Worm (Caenorhabditis elegans) whole organism, L4/young adult: ENCODE measurements around the gene F49C5.12.

ENCODE experiments used
- W03F9.2 ChIP-seq: fragments of 150-350 bp; optimal IDR thresholded peaks from 2 replicates; lab custom pipeline; 2014; ENCODE audit warnings: missing biosample characterization, missing genetic modification characterization
- dao-5 ChIP-seq: sonication (generic microtip); optimal IDR thresholded peaks from 2 replicates; lab custom pipeline; 2016; ENCODE audit warnings: missing genotype, missing genetic modification characterization, moderate library complexity, missing compliant biosample characterization
- him-1 ChIP-seq: sonication (generic microtip); optimal IDR thresholded peaks from 2 replicates; lab custom pipeline; 2016; ENCODE audit warnings: missing genotype, missing genetic modification reagents, missing genetic modification characterization, missing compliant biosample characterization

DNA sequence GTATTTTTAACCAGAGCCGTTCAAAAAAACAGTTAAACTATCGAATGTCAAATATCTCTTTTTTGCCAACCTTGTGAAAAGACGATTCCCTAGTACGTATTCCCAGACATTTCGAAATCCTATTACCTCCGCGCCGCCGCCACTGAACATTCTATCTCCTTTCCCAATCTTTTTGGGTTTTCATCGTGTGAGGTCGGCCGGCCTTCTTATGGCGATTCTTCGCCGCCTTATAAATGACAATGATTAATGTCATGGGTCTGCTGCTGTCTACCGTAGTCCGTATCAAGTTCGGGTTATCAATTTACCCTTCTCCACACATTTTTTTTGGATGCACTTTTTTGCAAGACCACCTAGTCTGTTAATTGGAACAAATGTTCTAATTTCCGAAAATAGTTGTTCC, 10.5 kb downstream of the F49C5.12 start:
- TF ChIP-seq dao-5 (tag; lab: Kevin White, UChicago) (no peak), him-1 (tag; lab: Kevin White, UChicago) (no peak), W03F9.2 (tag; lab: Kevin White, UChicago) (no peak)
